Worm (Caenorhabditis elegans) whole organism, young adult: ENCODE measurements around the gene C08E8.9.
"Not testable (repeated sequence)": the region's sequence is repeated elsewhere in the genome, so short reads cannot be mapped to it uniquely, and the experiment has no call there.

Experiments used
- bed-1 ChIP-seq: fragments of 200-800 bp; sonication (Bioruptor generic); IDR thresholded peaks from 2 replicates; pipeline ENCODE4 v1.3.6; 2022; ENCODE audit warnings: missing genetic modification reagents, missing genetic modification characterization, missing compliant biosample characterization
- ceh-100 ChIP-seq: fragments of 200-800 bp; sonication (Bioruptor generic); IDR thresholded peaks from 2 replicates; pipeline ENCODE4 v1.3.6; 2022; ENCODE audit warnings: missing genetic modification reagents, missing genetic modification characterization, missing compliant biosample characterization
- nfya-2 ChIP-seq: fragments of 200-800 bp; sonication (Bioruptor generic); IDR thresholded peaks from 2 replicates; pipeline ENCODE4 v1.3.6; 2022; ENCODE audit warnings: missing genetic modification reagents, missing genetic modification characterization, missing compliant biosample characterization
- rec-8 ChIP-seq, 2 experiments: sonication (generic microtip); optimal IDR thresholded peaks; 2 replicates each; lab custom pipeline; 2016; ENCODE audit warnings: mild to moderate bottlenecking in 2 of 2, missing genetic modification characterization in 2 of 2, missing genetic modification reagents in 2 of 2, missing genotype in 2 of 2, missing biosample characterization in 1 of 2, missing compliant biosample characterization in 1 of 2, moderate library complexity in 1 of 2
- unc-62 ChIP-seq: fragments of 150-350 bp; optimal IDR thresholded peaks from 2 replicates; lab custom pipeline; 2014; ENCODE audit warnings: missing biosample characterization, missing genetic modification reagents, missing genetic modification characterization

ce11 chrV:18404767-18405166, 40.1 kb downstream of the C08E8.9 start, which contains the start of gene srh-209:
- TF ChIP-seq bed-1 (GFP tag; lab: Robert Waterston, UW); ceh-100 (GFP tag; lab: Robert Waterston, UW); rec-8 (tag; optimal IDR thresholded peaks at IDR 0.05; lab: Kevin White, UChicago); nfya-2; unc-62 (GFP tag; lab: Kevin White, UChicago): not testable (repeated sequence)
